Worm (Caenorhabditis elegans): ENCODE measurements around the gene T02B11.8.

T02B11.8 gene

DNA sequence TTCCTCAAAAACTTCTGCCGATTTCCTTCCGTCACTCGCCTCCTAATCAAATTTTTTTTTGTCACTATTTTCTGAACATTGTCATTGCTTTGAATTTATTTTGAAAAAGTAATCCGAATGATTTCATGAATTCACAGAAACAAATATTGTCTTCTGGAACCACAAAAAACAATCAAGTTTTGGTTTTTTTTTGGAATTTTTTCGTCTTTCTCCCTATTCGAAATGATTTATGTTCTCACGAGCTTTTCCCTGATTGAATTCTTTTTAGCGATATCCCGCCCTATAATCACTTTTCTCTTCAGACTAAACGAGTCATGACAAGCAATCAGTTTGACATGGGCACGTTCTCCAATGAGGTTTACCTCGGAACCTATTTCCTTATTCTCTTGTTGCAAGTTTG is 45.1 kb downstream of the T02B11.8 start, which contains the start of gene F41H8.1:
Gene F41H8.1, plus strand, starts transcription at position 301 of the 400 bp plus-strand sequence.
- TF ChIP-seq F16B12.6 (tag; optimal IDR thresholded peaks at IDR 0.05) (no peak), xbp-1 (tag; optimal IDR thresholded peaks at IDR 0.05) (no peak), aly-2 (tag; optimal IDR thresholded peaks at IDR 0.05) (no peak), nhr-28 (tag; optimal IDR thresholded peaks at IDR 0.05) (no peak), C16A3.4 (tag; optimal IDR thresholded peaks at IDR 0.05) (no peak), efl-3 (GFP tag; optimal IDR thresholded peaks at IDR 0.05) (no peak), nhr-11 (tag; optimal IDR thresholded peaks at IDR 0.05) (no peak), zag-1 (tag; optimal IDR thresholded peaks at IDR 0.05) (no peak), ztf-11 (tag; optimal IDR thresholded peaks at IDR 0.05) (no peak), nhr-90 (tag; optimal IDR thresholded peaks at IDR 0.05; ENCODE audit: poor library complexity) (no peak), pag-3 (tag; optimal IDR thresholded peaks at IDR 0.05; ENCODE audit: borderline replicate concordance, insufficient read depth) (no peak), ceh-8 (GFP tag; optimal IDR thresholded peaks at IDR 0.05) (no peak), ceh-82 (tag; optimal IDR thresholded peaks at IDR 0.05) (no peak), dpl-1 (GFP tag; optimal IDR thresholded peaks at IDR 0.05) (no peak), zip-4 (GFP tag; optimal IDR thresholded peaks at IDR 0.05) (no peak), jun-1 (tag; optimal IDR thresholded peaks at IDR 0.05) (no peak), sptf-1 (tag; optimal IDR thresholded peaks at IDR 0.05) (no peak), ceh-63 (GFP tag; optimal IDR thresholded peaks at IDR 0.05) (no peak)
